Worm (Caenorhabditis elegans) whole organism, young adult: ENCODE results near the gene K04A8.20.

Experiments used
- C06A6.2 ChIP-seq: fragments of 200-800 bp; sonication (Bioruptor generic); conservative IDR thresholded peaks from 2 replicates; pipeline ENCODE4 v1.3.6; 2022; ENCODE audit warnings: missing genetic modification characterization, missing compliant biosample characterization
- C17E4.6 ChIP-seq: fragments of 200-800 bp; sonication (Bioruptor generic); IDR thresholded peaks from 2 replicates; pipeline ENCODE4 v1.3.6; 2022; ENCODE audit warnings: missing genetic modification reagents, missing genetic modification characterization, missing compliant biosample characterization
- D2030.7 ChIP-seq: fragments of 200-800 bp; sonication (Bioruptor generic); IDR thresholded peaks from 2 replicates; pipeline ENCODE4 v1.3.6; 2022; ENCODE audit warnings: missing genetic modification reagents, missing genetic modification characterization, missing compliant biosample characterization
- F10E7.11 ChIP-seq: sonication (generic microtip); optimal IDR thresholded peaks from 2 replicates; lab custom pipeline; 2017; ENCODE audit warnings: mild to moderate bottlenecking, missing genetic modification characterization, moderate library complexity, missing compliant biosample characterization
- F39B2.1 ChIP-seq: fragments of 200-800 bp; sonication (Bioruptor generic); IDR thresholded peaks from 2 replicates; pipeline ENCODE4 v1.3.6; 2022; ENCODE audit warnings: missing genetic modification reagents, missing genetic modification characterization, missing compliant biosample characterization
- akir-1 ChIP-seq: fragments of 200-800 bp; sonication (Bioruptor generic); optimal IDR thresholded peaks from 2 replicates; lab custom pipeline; 2018; ENCODE audit warnings: mild to moderate bottlenecking, missing genetic modification characterization, moderate library complexity, missing compliant biosample characterization
- ama-1 ChIP-seq, 3 experiments: fragments of 150-350 bp in 1 of 3; sonication (generic microtip) in 2 of 3; optimal IDR thresholded peaks; 2 replicates each; lab custom pipeline; 2014 to 2018; ENCODE audit warnings: missing biosample characterization in 2 of 3, missing genetic modification characterization in 2 of 3, missing genetic modification reagents in 2 of 3
- athp-1 ChIP-seq: sonication (generic microtip); optimal IDR thresholded peaks from 2 replicates; lab custom pipeline; 2017; ENCODE audit warnings: mild to moderate bottlenecking, missing genetic modification characterization, missing compliant biosample characterization
- attf-3 ChIP-seq: fragments of 200-800 bp; sonication (Bioruptor generic); conservative IDR thresholded peaks from 2 replicates; pipeline ENCODE4 v1.3.6; 2022; ENCODE audit warnings: missing genetic modification reagents, missing genetic modification characterization, missing compliant biosample characterization
- attf-5 ChIP-seq: fragments of 200-800 bp; sonication (Bioruptor generic); optimal IDR thresholded peaks from 2 replicates; lab custom pipeline; 2018; ENCODE audit warnings: mild to moderate bottlenecking, missing genetic modification characterization, missing compliant biosample characterization
- bed-1 ChIP-seq: fragments of 200-800 bp; sonication (Bioruptor generic); IDR thresholded peaks from 2 replicates; pipeline ENCODE4 v1.3.6; 2022; ENCODE audit warnings: missing genetic modification reagents, missing genetic modification characterization, missing compliant biosample characterization
- ceh-100 ChIP-seq: fragments of 200-800 bp; sonication (Bioruptor generic); IDR thresholded peaks from 2 replicates; pipeline ENCODE4 v1.3.6; 2022; ENCODE audit warnings: missing genetic modification reagents, missing genetic modification characterization, missing compliant biosample characterization
- ceh-58 ChIP-seq: fragments of 200-800 bp; sonication (Bioruptor generic); IDR thresholded peaks from 2 replicates; pipeline ENCODE4 v1.3.6; 2022; ENCODE audit warnings: missing genetic modification characterization, missing compliant biosample characterization
- dpff-1 ChIP-seq: sonication (generic microtip); optimal IDR thresholded peaks from 2 replicates; lab custom pipeline; 2017; ENCODE audit warnings: mild to moderate bottlenecking, missing genetic modification characterization, missing compliant biosample characterization
- dpl-1 ChIP-seq: fragments of 150-350 bp; optimal IDR thresholded peaks from 2 replicates; lab custom pipeline; 2014; ENCODE audit warnings: missing biosample characterization, missing genetic modification reagents, missing genetic modification characterization
- ets-4 ChIP-seq: fragments of 200-800 bp; sonication (Bioruptor generic); optimal IDR thresholded peaks from 2 replicates; lab custom pipeline; 2018; ENCODE audit warnings: mild to moderate bottlenecking, missing genetic modification characterization, missing compliant biosample characterization
- fkh-3 ChIP-seq: sonication (generic microtip); optimal IDR thresholded peaks from 2 replicates; lab custom pipeline; 2016; ENCODE audit warnings: mild to moderate bottlenecking, missing genetic modification characterization, missing compliant biosample characterization
- gei-17 ChIP-seq: fragments of 200-800 bp; sonication (Bioruptor generic); optimal IDR thresholded peaks from 2 replicates; lab custom pipeline; 2018; ENCODE audit warnings: mild to moderate bottlenecking, missing genetic modification characterization, missing compliant biosample characterization
- hlh-12 ChIP-seq: sonication (generic microtip); optimal IDR thresholded peaks from 2 replicates; lab custom pipeline; 2016; ENCODE audit warnings: missing genetic modification characterization, missing compliant biosample characterization
- lag-1 ChIP-seq: fragments of 200-800 bp; sonication (Bioruptor generic); IDR thresholded peaks from 2 replicates; pipeline ENCODE4 v1.3.6; 2022; ENCODE audit warnings: missing genetic modification reagents, missing genetic modification characterization, missing compliant biosample characterization
- lin-54 ChIP-seq: fragments of 200-800 bp; sonication (Bioruptor generic); optimal IDR thresholded peaks from 2 replicates; lab custom pipeline; 2018; ENCODE audit warnings: mild to moderate bottlenecking, missing genetic modification characterization, missing compliant biosample characterization
- lir-1 ChIP-seq: fragments of 200-800 bp; sonication (Bioruptor generic); conservative IDR thresholded peaks from 2 replicates; pipeline ENCODE4 v1.3.6; 2022; ENCODE audit warnings: missing genetic modification reagents, missing genetic modification characterization, missing compliant biosample characterization
- lsl-1 ChIP-seq: fragments of 200-800 bp; sonication (Bioruptor generic); optimal IDR thresholded peaks from 2 replicates; lab custom pipeline; 2018; ENCODE audit warnings: mild to moderate bottlenecking, missing genetic modification characterization, moderate library complexity, missing compliant biosample characterization
- lsy-27 ChIP-seq: sonication (generic microtip); optimal IDR thresholded peaks from 2 replicates; lab custom pipeline; 2017; ENCODE audit warnings: missing genetic modification characterization, mild to moderate bottlenecking, missing compliant biosample characterization, antibody characterized with exemption, missing genotype, borderline replicate concordance; ENCODE audit not compliant: insufficient read depth
- madf-6 ChIP-seq: fragments of 200-800 bp; sonication (Bioruptor generic); IDR thresholded peaks from 2 replicates; pipeline ENCODE4 v1.3.6; 2022; ENCODE audit warnings: missing genetic modification reagents, missing genetic modification characterization, missing compliant biosample characterization
- mes-4 ChIP-seq: sonication (generic microtip); optimal IDR thresholded peaks from 2 replicates; lab custom pipeline; 2016; ENCODE audit warnings: missing genotype, missing genetic modification characterization, missing compliant biosample characterization
- nfya-2 ChIP-seq: fragments of 200-800 bp; sonication (Bioruptor generic); IDR thresholded peaks from 2 replicates; pipeline ENCODE4 v1.3.6; 2022; ENCODE audit warnings: missing genetic modification reagents, missing genetic modification characterization, missing compliant biosample characterization
- nhr-80 ChIP-seq: sonication (generic microtip); optimal IDR thresholded peaks from 2 replicates; lab custom pipeline; 2016; ENCODE audit warnings: missing genetic modification characterization, missing compliant biosample characterization
- pbrm-1 ChIP-seq: fragments of 200-800 bp; sonication (Bioruptor generic); IDR thresholded peaks from 2 replicates; pipeline ENCODE4 v1.3.6; 2022; ENCODE audit warnings: missing genetic modification reagents, missing genetic modification characterization, missing compliant biosample characterization
- rpc-1 ChIP-seq, 2 experiments: fragments of 150-350 bp in 1 of 2; sonication (generic microtip) in 1 of 2; optimal IDR thresholded peaks; 2 replicates each; lab custom pipeline; 2014 to 2018; ENCODE audit warnings: missing biosample characterization in 1 of 2, missing genetic modification characterization in 1 of 2, missing genetic modification reagents in 1 of 2, missing genotype in 1 of 2
- sdz-38 ChIP-seq: sonication (generic microtip); optimal IDR thresholded peaks from 2 replicates; lab custom pipeline; 2016; ENCODE audit warnings: missing genotype, missing genetic modification characterization, missing compliant biosample characterization
- snpc-3.4 ChIP-seq: sonication (generic microtip); optimal IDR thresholded peaks from 2 replicates; lab custom pipeline; 2017; ENCODE audit warnings: missing genetic modification characterization, mild to moderate bottlenecking, missing compliant biosample characterization, antibody characterized with exemption, moderate library complexity, missing genotype, missing genetic modification reagents
- tbx-9 ChIP-seq: sonication (generic microtip); optimal IDR thresholded peaks from 2 replicates; lab custom pipeline; 2016; ENCODE audit warnings: borderline replicate concordance, missing genetic modification characterization, inconsistent platforms, missing compliant biosample characterization
- zfh-2 ChIP-seq: fragments of 200-800 bp; sonication (Bioruptor generic); conservative IDR thresholded peaks from 2 replicates; pipeline ENCODE4 v1.3.6; 2022; ENCODE audit warnings: missing genetic modification reagents, missing genetic modification characterization, missing compliant biosample characterization
- zim-3 ChIP-seq: sonication (generic microtip); optimal IDR thresholded peaks from 2 replicates; lab custom pipeline; 2017; ENCODE audit warnings: mild to moderate bottlenecking, missing genetic modification characterization, moderate library complexity, missing compliant biosample characterization
- ztf-22 ChIP-seq: fragments of 200-800 bp; sonication (Bioruptor generic); optimal IDR thresholded peaks from 2 replicates; lab custom pipeline; 2018; ENCODE audit warnings: mild to moderate bottlenecking, missing genetic modification characterization, moderate library complexity, missing compliant biosample characterization
- ztf-28 ChIP-seq: fragments of 200-800 bp; sonication (Bioruptor generic); IDR thresholded peaks from 2 replicates; pipeline ENCODE4 v1.3.6; 2022; ENCODE audit warnings: missing genetic modification reagents, missing genetic modification characterization, missing compliant biosample characterization
- ztf-6 ChIP-seq: fragments of 200-800 bp; sonication (Bioruptor generic); IDR thresholded peaks from 2 replicates; pipeline ENCODE4 v1.3.6; 2022; ENCODE audit warnings: missing genetic modification reagents, missing genetic modification characterization, missing compliant biosample characterization

K04A8.20 gene

DNA sequence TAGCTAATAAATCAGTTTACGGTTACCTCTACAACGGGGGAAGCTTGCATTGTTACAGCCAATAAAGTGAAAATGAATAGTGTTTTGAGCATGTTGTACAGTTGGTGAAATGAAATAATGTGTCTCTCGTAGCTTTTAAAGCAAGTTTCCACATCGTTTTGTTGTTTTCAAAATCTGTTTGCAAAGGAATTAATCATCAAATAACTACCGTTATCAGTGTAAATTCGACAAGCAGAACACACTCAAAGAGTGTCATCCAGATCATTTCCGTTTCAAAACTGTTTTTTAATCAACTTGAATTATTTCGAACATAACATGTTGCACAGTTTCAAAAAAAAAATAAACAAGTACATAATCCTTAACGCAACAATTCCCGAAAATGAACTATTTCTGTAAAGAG is 7.8 kb downstream of the K04A8.20 start, which contains the start of gene spp-27:
Gene spp-27, minus strand, starts transcription at position 101 of the 400 bp plus-strand sequence.
- no peak for TF ChIP-seq tbx-9 (tag; lab: Kevin White, UChicago)
- TF ChIP-seq lsy-27 (tag; lab: Kevin White, UChicago): no peak
- no peak for TF ChIP-seq lin-54 (GFP tag; lab: Kevin White, UChicago)
- TF ChIP-seq ceh-100: no peak
- TF ChIP-seq C17E4.6 (GFP tag; lab: Robert Waterston, UW): no peak
- TF ChIP-seq nfya-2 (GFP tag; lab: Robert Waterston, UW): no peak
- TF ChIP-seq D2030.7 (GFP tag; lab: Robert Waterston, UW): no peak
- TF ChIP-seq lsl-1 (GFP tag; lab: Kevin White, UChicago): no peak
- TF ChIP-seq dpff-1 (tag; lab: Kevin White, UChicago): no peak
- TF ChIP-seq ets-4: no peak
- TF ChIP-seq lir-1: no peak
- no peak for TF ChIP-seq ceh-58 (GFP tag; lab: Robert Waterston, UW)
- no peak for TF ChIP-seq mes-4 (tag; lab: Kevin White, UChicago)
- TF ChIP-seq ztf-22 (GFP tag; lab: Kevin White, UChicago): no peak
- TF ChIP-seq gei-17 (GFP tag; lab: Kevin White, UChicago): no peak
- TF ChIP-seq athp-1 (tag; lab: Kevin White, UChicago): no peak
- no peak for TF ChIP-seq lag-1 (GFP tag; lab: Robert Waterston, UW)
- TF ChIP-seq ama-1 (optimal IDR thresholded peaks at IDR 0.05; lab: Kevin White, UChicago): no peak
- no peak for TF ChIP-seq ama-1 (GFP tag; optimal IDR thresholded peaks at IDR 0.05; lab: Kevin White, UChicago)
- TF ChIP-seq attf-3: no peak
- TF ChIP-seq nhr-80 (tag; lab: Kevin White, UChicago): no peak

DNA sequence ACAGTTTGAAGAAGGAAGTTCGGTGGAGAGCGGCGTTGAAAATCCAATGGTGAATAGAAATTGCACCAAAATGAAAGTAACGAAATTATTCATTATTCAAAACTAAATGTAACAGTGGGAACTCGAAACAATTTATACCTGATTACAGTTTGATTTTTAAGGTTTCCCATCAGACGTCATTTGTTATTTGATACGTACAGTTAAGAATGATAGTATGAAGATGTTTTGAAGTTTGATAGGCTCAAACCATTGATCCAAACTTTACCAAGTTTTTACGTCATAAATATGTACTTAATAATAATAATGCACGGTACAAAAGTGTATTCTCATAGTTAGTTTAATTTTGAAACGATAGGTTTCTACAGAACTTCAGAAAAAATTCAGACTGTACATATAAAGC is 8.9 kb downstream of the K04A8.20 start, which contains the start of gene spp-20:
Gene spp-20, minus strand, starts transcription at position 101 of the 400 bp plus-strand sequence.
- TF ChIP-seq ets-4 (no peak), bed-1 (GFP tag; lab: Robert Waterston, UW) (no peak), F10E7.11 (tag; lab: Kevin White, UChicago) (no peak), zim-3 (tag; lab: Kevin White, UChicago) (no peak), ztf-6 (GFP tag; lab: Robert Waterston, UW) (no peak), mes-4 (tag; lab: Kevin White, UChicago) (no peak), hlh-12 (tag; lab: Kevin White, UChicago) (no peak), attf-5 (GFP tag; lab: Kevin White, UChicago) (no peak), ztf-28 (GFP tag; lab: Robert Waterston, UW) (no peak), snpc-3.4 (no peak), rpc-1 (optimal IDR thresholded peaks at IDR 0.05; lab: Kevin White, UChicago) (no peak), rpc-1 (tag; optimal IDR thresholded peaks at IDR 0.05; lab: Kevin White, UChicago) (no peak), F39B2.1 (GFP tag; lab: Robert Waterston, UW) (no peak)
- TF ChIP-seq, all 124 proteins: peak for 0

DNA sequence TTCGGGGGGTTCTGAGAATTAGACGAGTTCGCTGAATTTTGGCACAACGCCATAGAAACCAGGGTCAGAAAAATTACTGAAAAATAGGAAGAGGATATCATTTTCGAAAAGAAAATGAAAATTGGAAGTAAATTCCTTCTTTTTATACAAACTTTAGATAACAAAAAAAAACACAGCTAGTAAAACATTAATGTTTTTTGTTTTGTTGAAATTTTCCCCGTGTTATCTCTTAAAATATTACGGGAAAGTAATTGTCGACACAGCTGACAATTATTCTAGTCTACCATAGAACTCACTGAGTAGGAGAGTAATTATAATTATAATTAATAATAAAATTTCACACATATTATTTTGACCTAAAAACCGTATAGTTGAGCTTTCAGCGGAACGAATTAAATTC is 9.9 kb downstream of the K04A8.20 start, which contains the start of gene spp-26:
Gene spp-26, minus strand, starts transcription at position 101 of the 400 bp plus-strand sequence.
- TF ChIP-seq pbrm-1 (GFP tag; lab: Robert Waterston, UW) (no peak), D2030.7 (GFP tag; lab: Robert Waterston, UW) (no peak), madf-6 (GFP tag; lab: Robert Waterston, UW) (no peak), zfh-2 (GFP tag; lab: Robert Waterston, UW) (no peak), C06A6.2 (GFP tag; lab: Robert Waterston, UW) (no peak), sdz-38 (no peak), fkh-3 (tag; lab: Kevin White, UChicago) (no peak), dpl-1 (no peak), akir-1 (GFP tag; lab: Kevin White, UChicago) (no peak)
